Fruit fly (Drosophila melanogaster) Kc167 (cell line): ENCODE results near the gene Cand1.

Experiments
- Myc ChIP-seq: fragments of >200 bp; optimal IDR thresholded peaks from 2 replicates; lab custom pipeline; 2017; ENCODE audit warnings: missing external identifiers
- Sin3A ChIP-seq: fragments of >200 bp; optimal IDR thresholded peaks from 2 replicates; lab custom pipeline; 2018; ENCODE audit warnings: missing external identifiers
- h ChIP-seq: fragments of >200 bp; optimal IDR thresholded peaks from 3 replicates; lab custom pipeline; 2018; ENCODE audit warnings: missing external identifiers
- psq ChIP-seq: fragments of >200 bp; optimal IDR thresholded peaks from 2 replicates; lab custom pipeline; 2017; ENCODE audit warnings: missing external identifiers
- ttk ChIP-seq: sonication (Bioruptor generic); optimal IDR thresholded peaks from 2 replicates; lab custom pipeline; 2017; ENCODE audit warnings: missing external identifiers

DNA sequence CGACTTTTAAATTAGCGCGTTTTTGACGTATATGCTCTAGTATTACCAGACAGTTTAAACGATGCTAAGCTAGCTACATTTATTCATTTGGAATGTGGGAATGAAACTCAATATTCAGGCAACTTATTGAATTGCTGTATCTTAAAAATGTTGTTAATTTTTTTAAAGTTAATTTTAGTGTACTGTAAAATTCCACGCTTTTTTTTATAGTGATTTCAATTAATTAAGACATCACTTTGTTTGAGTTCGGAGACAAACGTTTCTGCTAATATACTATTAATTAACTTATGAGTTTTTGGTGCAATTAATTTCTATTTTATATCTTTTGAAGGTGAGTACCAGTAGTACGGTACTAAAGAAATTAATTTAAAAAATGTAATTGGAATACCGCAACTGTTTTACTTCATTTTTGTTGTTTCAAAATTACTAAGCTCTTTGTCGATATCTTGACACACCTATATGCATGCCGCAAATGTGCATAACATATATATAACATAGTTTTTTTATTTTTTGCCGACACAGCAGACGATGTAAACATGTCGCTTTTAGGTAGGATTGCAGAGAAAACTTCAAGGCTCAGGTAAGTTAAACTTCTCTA is 23.8 kb upstream of the Cand1 start, which contains the start of the genes Cdk1 and mRpS7:
- TF ChIP-seq ttk (lab: Kevin White, UChicago) (no peak), psq (no peak), Myc (lab: Kevin White, UChicago) (no peak), Sin3A (lab: Kevin White, UChicago) (no peak), h (lab: Kevin White, UChicago) (no peak)
